Fruit fly (Drosophila melanogaster) whole organism, embryonic: ENCODE data around the gene CG4004.
A peak's percentile ranks its signal among the peaks of the same experiment; 100 is the strongest.

ENCODE experiments used
- Bdp1 ChIP-seq: fragments of 200-800 bp; sonication (Bioruptor generic); optimal IDR thresholded peaks from 3 replicates; lab custom pipeline; 2016; ENCODE audit warnings: missing biosample characterization, missing genetic modification characterization
- Bteb2 ChIP-seq: fragments of 200-800 bp; sonication (Bioruptor generic); optimal IDR thresholded peaks from 2 replicates; lab custom pipeline; 2016; ENCODE audit warnings: missing biosample characterization, missing genetic modification characterization
- CG10267 ChIP-seq: fragments of 200-800 bp; sonication (Bioruptor generic); optimal IDR thresholded peaks from 2 replicates; lab custom pipeline; 2018; ENCODE audit warnings: missing biosample characterization, mild to moderate bottlenecking, missing genetic modification characterization, moderate library complexity
- CG10274 ChIP-seq: fragments of 200-800 bp; sonication (Bioruptor generic); optimal IDR thresholded peaks from 3 replicates; lab custom pipeline; 2017; ENCODE audit warnings: missing biosample characterization, mild to moderate bottlenecking, missing genetic modification characterization
- CG11696 ChIP-seq: fragments of 200-800 bp; sonication (Bioruptor generic); IDR thresholded peaks from 2 replicates; pipeline ENCODE4 v1.3.6; 2022; ENCODE audit warnings: missing biosample characterization, missing genetic modification characterization
- CG12299 ChIP-seq: fragments of 200-800 bp; sonication (Bioruptor generic); optimal IDR thresholded peaks from 2 replicates; lab custom pipeline; 2018; ENCODE audit warnings: missing biosample characterization, mild to moderate bottlenecking, missing genetic modification characterization
- CG13287 ChIP-seq: fragments of 200-800 bp; sonication (Bioruptor generic); IDR thresholded peaks from 2 replicates; pipeline ENCODE4 v1.3.6; 2022; ENCODE audit warnings: missing biosample characterization, missing genetic modification characterization; ENCODE audit not compliant: partially characterized antibody
- CG15601 ChIP-seq: fragments of 200-800 bp; sonication (Bioruptor generic); optimal IDR thresholded peaks from 3 replicates; lab custom pipeline; 2019; ENCODE audit warnings: missing biosample characterization, mild to moderate bottlenecking, missing genetic modification characterization, moderate library complexity
- CG17361 ChIP-seq: fragments of 200-800 bp; sonication (Bioruptor generic); IDR thresholded peaks from 3 replicates; pipeline ENCODE4 v1.3.6; 2022; ENCODE audit warnings: missing biosample characterization, missing genetic modification characterization
- CG1792 ChIP-seq: fragments of 200-800 bp; sonication (Bioruptor generic); optimal IDR thresholded peaks from 2 replicates; lab custom pipeline; 2016; ENCODE audit warnings: missing biosample characterization, missing genetic modification characterization
- CG1832 ChIP-seq: fragments of 200-800 bp; sonication (Bioruptor generic); optimal IDR thresholded peaks from 2 replicates; lab custom pipeline; 2017; ENCODE audit warnings: missing biosample characterization, mild to moderate bottlenecking, missing genetic modification characterization, inconsistent platforms
- CG18764 ChIP-seq: fragments of 200-800 bp; sonication (Bioruptor generic); optimal IDR thresholded peaks from 3 replicates; lab custom pipeline; 2016; ENCODE audit warnings: missing biosample characterization, missing genetic modification characterization
- CG31224 ChIP-seq: fragments of 200-800 bp; sonication (Bioruptor generic); IDR thresholded peaks from 2 replicates; pipeline ENCODE4 v1.3.6; 2022; ENCODE audit warnings: missing biosample characterization, missing genetic modification characterization
- CG42726 ChIP-seq: fragments of 200-800 bp; sonication (Bioruptor generic); IDR thresholded peaks from 2 replicates; pipeline ENCODE4 v1.3.6; 2022; ENCODE audit warnings: missing biosample characterization, missing genetic modification characterization; ENCODE audit not compliant: partially characterized antibody
- CG4282 ChIP-seq: fragments of 200-800 bp; sonication (Bioruptor generic); optimal IDR thresholded peaks from 2 replicates; lab custom pipeline; 2016; ENCODE audit warnings: missing biosample characterization, missing genetic modification characterization
- CG4424 ChIP-seq: fragments of 200-800 bp; sonication (Bioruptor generic); optimal IDR thresholded peaks from 3 replicates; lab custom pipeline; 2016; ENCODE audit warnings: missing biosample characterization, missing genetic modification characterization
- CG4854 ChIP-seq: fragments of 200-800 bp; sonication (Bioruptor generic); optimal IDR thresholded peaks from 2 replicates; lab custom pipeline; 2016; ENCODE audit warnings: missing biosample characterization, missing genetic modification characterization, inconsistent platforms
- CG6813 ChIP-seq: fragments of 200-800 bp; sonication (Bioruptor generic); optimal IDR thresholded peaks from 2 replicates; lab custom pipeline; 2017; ENCODE audit warnings: missing biosample characterization, missing genetic modification characterization, mild to moderate bottlenecking, moderate library complexity, missing genetic modification reagents
- CG7372 ChIP-seq: fragments of 200-800 bp; sonication (Bioruptor generic); IDR thresholded peaks from 2 replicates; pipeline ENCODE4 v1.3.6; 2022; ENCODE audit warnings: missing biosample characterization, missing genetic modification characterization
- CG8359 ChIP-seq: fragments of 200-800 bp; sonication (Bioruptor generic); optimal IDR thresholded peaks from 2 replicates; lab custom pipeline; 2017; ENCODE audit warnings: missing biosample characterization, mild to moderate bottlenecking, missing genetic modification characterization, borderline replicate concordance
- Dip3 ChIP-seq: fragments of 200-800 bp; sonication (Bioruptor generic); optimal IDR thresholded peaks from 3 replicates; lab custom pipeline; 2016; ENCODE audit warnings: missing biosample characterization, missing genetic modification characterization
- Doc3 ChIP-seq: fragments of 200-800 bp; sonication (Bioruptor generic); IDR thresholded peaks from 3 replicates; pipeline ENCODE4 v1.3.6; 2022; ENCODE audit warnings: missing biosample characterization, missing genetic modification characterization; ENCODE audit not compliant: partially characterized antibody
- ERR ChIP-seq: fragments of 200-800 bp; sonication (Bioruptor generic); optimal IDR thresholded peaks from 2 replicates; lab custom pipeline; 2016; ENCODE audit warnings: missing biosample characterization, missing genetic modification characterization
- H15 ChIP-seq: fragments of 200-800 bp; sonication (Bioruptor generic); IDR thresholded peaks from 3 replicates; pipeline ENCODE4 v1.3.6; 2022; ENCODE audit warnings: missing biosample characterization, missing genetic modification characterization
- HLH4C ChIP-seq: fragments of 200-800 bp; sonication (Bioruptor generic); IDR thresholded peaks from 3 replicates; pipeline ENCODE4 v1.3.6; 2022; ENCODE audit warnings: missing biosample characterization, missing genetic modification characterization; ENCODE audit not compliant: partially characterized antibody
- Hr51 ChIP-seq, 2 experiments: fragments of 200-800 bp; sonication (Bioruptor generic); optimal IDR thresholded peaks; 2 replicates in 1 of 2; 3 replicates in 1 of 2; lab custom pipeline; 2016 to 2018; ENCODE audit warnings: missing biosample characterization in 2 of 2, missing genetic modification characterization in 2 of 2, mild to moderate bottlenecking in 1 of 2, moderate library complexity in 1 of 2
- MBD-R2 ChIP-seq: fragments of 200-800 bp; sonication (Bioruptor generic); IDR thresholded peaks from 2 replicates; pipeline ENCODE4 v1.3.6; 2022; ENCODE audit warnings: missing biosample characterization, missing genetic modification characterization
- MESR4 ChIP-seq: fragments of 200-800 bp; sonication (Bioruptor generic); optimal IDR thresholded peaks from 2 replicates; lab custom pipeline; 2018; ENCODE audit warnings: missing biosample characterization, mild to moderate bottlenecking, missing genetic modification characterization, moderate library complexity
- Pdp1 ChIP-seq, 2 experiments: fragments of 200-800 bp; sonication (Bioruptor generic); optimal IDR thresholded peaks; 3 replicates each; lab custom pipeline; 2016; ENCODE audit warnings: missing biosample characterization in 2 of 2, missing genetic modification characterization in 2 of 2, mild to moderate bottlenecking in 1 of 2, moderate library complexity in 1 of 2
- Ravus ChIP-seq: fragments of 200-800 bp; sonication (Bioruptor generic); IDR thresholded peaks from 2 replicates; pipeline ENCODE4 v1.3.6; 2022; ENCODE audit warnings: missing biosample characterization, missing genetic modification characterization
- Taf1 ChIP-seq: fragments of 200-800 bp; sonication (Bioruptor generic); IDR thresholded peaks from 2 replicates; pipeline ENCODE4 v1.3.6; 2022; ENCODE audit warnings: missing biosample characterization, missing genetic modification characterization
- al ChIP-seq: fragments of 200-800 bp; sonication (Bioruptor generic); IDR thresholded peaks from 2 replicates; pipeline ENCODE4 v1.3.6; 2022; ENCODE audit warnings: missing biosample characterization, missing genetic modification characterization
- az2 ChIP-seq: fragments of 200-800 bp; sonication (Bioruptor generic); optimal IDR thresholded peaks from 3 replicates; lab custom pipeline; 2016; ENCODE audit warnings: missing biosample characterization, missing genetic modification characterization
- br ChIP-seq: fragments of >200 bp; optimal IDR thresholded peaks from 2 replicates; lab custom pipeline; 2017
- chinmo ChIP-seq: fragments of 200-800 bp; sonication (Bioruptor generic); IDR thresholded peaks from 4 replicates; pipeline ENCODE4 v1.3.6; 2022; ENCODE audit warnings: missing biosample characterization, missing genetic modification characterization; ENCODE audit not compliant: partially characterized antibody
- crol ChIP-seq: fragments of 200-800 bp; sonication (Bioruptor generic); IDR thresholded peaks from 2 replicates; pipeline ENCODE4 v1.3.6; 2022; ENCODE audit warnings: missing biosample characterization, missing genetic modification characterization
- dati ChIP-seq: fragments of 200-800 bp; sonication (Bioruptor generic); IDR thresholded peaks from 2 replicates; pipeline ENCODE4 v1.3.6; 2022; ENCODE audit warnings: missing biosample characterization, missing genetic modification characterization
- fd3F ChIP-seq: fragments of 200-800 bp; sonication (Bioruptor generic); optimal IDR thresholded peaks from 2 replicates; lab custom pipeline; 2018; ENCODE audit warnings: missing biosample characterization, mild to moderate bottlenecking, missing genetic modification characterization, moderate library complexity
- gcm ChIP-seq: fragments of 200-800 bp; sonication (Bioruptor generic); optimal IDR thresholded peaks from 2 replicates; lab custom pipeline; 2019; ENCODE audit warnings: missing biosample characterization, mild to moderate bottlenecking, missing genetic modification characterization, moderate library complexity
- lbe ChIP-seq: fragments of 200-800 bp; sonication (Bioruptor generic); optimal IDR thresholded peaks from 2 replicates; lab custom pipeline; 2016; ENCODE audit warnings: missing biosample characterization, mild to moderate bottlenecking, missing genetic modification characterization
- mld ChIP-seq: fragments of 200-800 bp; sonication (Bioruptor generic); IDR thresholded peaks from 3 replicates; pipeline ENCODE4 v1.3.6; 2022; ENCODE audit warnings: missing biosample characterization, missing genetic modification characterization; ENCODE audit not compliant: partially characterized antibody
- nerfin-2 ChIP-seq: fragments of 200-800 bp; sonication (Bioruptor generic); IDR thresholded peaks from 2 replicates; pipeline ENCODE4 v1.3.6; 2022; ENCODE audit warnings: missing biosample characterization, missing genetic modification characterization; ENCODE audit not compliant: partially characterized antibody
- pita ChIP-seq: fragments of 200-800 bp; sonication (Bioruptor generic); optimal IDR thresholded peaks from 2 replicates; lab custom pipeline; 2017; ENCODE audit warnings: missing biosample characterization, mild to moderate bottlenecking, missing genetic modification characterization
- sim ChIP-seq: fragments of 200-800 bp; sonication (Bioruptor generic); IDR thresholded peaks from 2 replicates; pipeline ENCODE4 v1.3.6; 2022; ENCODE audit warnings: missing biosample characterization, missing genetic modification characterization
- tgo ChIP-seq: fragments of 200-800 bp; sonication (Bioruptor generic); IDR thresholded peaks from 3 replicates; pipeline ENCODE4 v1.3.6; 2022; ENCODE audit warnings: missing biosample characterization, missing genetic modification characterization
- tup ChIP-seq: fragments of 200-800 bp; sonication (Bioruptor generic); optimal IDR thresholded peaks from 2 replicates; lab custom pipeline; 2016; ENCODE audit warnings: missing biosample characterization, mild to moderate bottlenecking, missing genetic modification characterization, moderate library complexity
- twi ChIP-seq: fragments of 200-800 bp; optimal IDR thresholded peaks from 2 replicates; lab custom pipeline; 2019; ENCODE audit warnings: missing biosample characterization, mild to moderate bottlenecking, missing genetic modification characterization, moderate library complexity
- tx ChIP-seq: fragments of 200-800 bp; sonication (Bioruptor generic); optimal IDR thresholded peaks from 2 replicates; lab custom pipeline; 2016; ENCODE audit warnings: missing biosample characterization, missing genetic modification characterization
- vfl ChIP-seq: fragments of 200-800 bp; sonication (Bioruptor generic); optimal IDR thresholded peaks from 2 replicates; lab custom pipeline; 2016; ENCODE audit warnings: missing biosample characterization, missing genetic modification characterization
- wor ChIP-seq: fragments of 200-800 bp; sonication (Bioruptor generic); IDR thresholded peaks from 2 replicates; pipeline ENCODE4 v1.3.6; 2022; ENCODE audit warnings: missing biosample characterization, missing genetic modification characterization
- zen2 ChIP-seq: fragments of 200-800 bp; sonication (Bioruptor generic); IDR thresholded peaks from 3 replicates; pipeline ENCODE4 v1.3.6; 2022; ENCODE audit warnings: missing biosample characterization, missing genetic modification characterization; ENCODE audit not compliant: partially characterized antibody

Gene CG4004

DNA sequence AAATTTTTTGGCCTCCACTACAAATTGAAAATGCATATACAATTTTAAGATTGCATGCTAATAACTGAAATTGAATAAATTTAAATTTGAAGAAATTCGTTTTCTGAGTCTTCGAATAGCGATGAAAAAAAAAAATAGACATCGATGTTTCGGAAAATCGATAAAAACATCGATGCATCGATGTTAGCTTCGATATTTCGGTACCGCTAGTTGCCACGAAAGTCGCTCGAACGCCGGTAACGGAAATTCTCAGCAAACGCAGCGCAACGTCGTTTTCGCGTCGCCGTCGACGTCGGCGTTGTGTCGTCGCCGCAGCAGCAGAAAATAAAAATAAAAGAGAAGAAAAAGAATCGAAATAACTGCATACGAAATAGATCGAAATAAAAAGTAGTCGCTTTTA lies 21.1 kb downstream of the CG4004 start, which contains the start of gene Agpat1 (continued):
- no peak for TF ChIP-seq crol (GFP tag; lab: Robert Waterston, UW)
- TF ChIP-seq nerfin-2: peak; percentile 73
- no peak for TF ChIP-seq CG1792 (GFP tag; lab: Kevin White, UChicago)
- no peak for TF ChIP-seq CG6813
- TF ChIP-seq CG17361 (GFP tag; lab: Robert Waterston, UW): no peak
- TF ChIP-seq Hr51 (GFP tag; optimal IDR thresholded peaks at IDR 0.05; lab: Kevin White, UChicago): no peak
- TF ChIP-seq CG15601: no peak
- TF ChIP-seq CG4854 (GFP tag; lab: Kevin White, UChicago): no peak
- no peak for TF ChIP-seq tx (GFP tag; lab: Kevin White, UChicago)
- TF ChIP-seq vfl (GFP tag; lab: Kevin White, UChicago): no peak
- TF ChIP-seq dati (GFP tag; lab: Robert Waterston, UW): no peak
- no peak for TF ChIP-seq pita (GFP tag; lab: Kevin White, UChicago)
- no peak for TF ChIP-seq CG10274 (GFP tag; lab: Kevin White, UChicago)
- TF ChIP-seq sim (GFP tag; lab: Robert Waterston, UW): no peak
- TF ChIP-seq chinmo: peak; percentile 88; the same call in 3 of the 4 replicates
- no peak for TF ChIP-seq CG10267 (tag; lab: Kevin White, UChicago)
- no peak for TF ChIP-seq CG18764 (GFP tag; lab: Kevin White, UChicago)
- no peak for TF ChIP-seq MESR4 (GFP tag; lab: Kevin White, UChicago)
- 0 out of 2 replicates have a peak, but pooled peaks have one; percentile 8 for TF ChIP-seq MBD-R2 (GFP tag; lab: Robert Waterston, UW)
- no peak for TF ChIP-seq az2 (GFP tag; lab: Kevin White, UChicago)
- TF ChIP-seq tgo (GFP tag; lab: Robert Waterston, UW): no peak
- TF ChIP-seq zen2: peak; percentile 65
- TF ChIP-seq Taf1 (GFP tag; lab: Robert Waterston, UW): no peak
- no peak for TF ChIP-seq CG31224
- TF ChIP-seq Doc3 (GFP tag; lab: Robert Waterston, UW): peak; percentile 70; the same call in 2 of the 3 replicates
- TF ChIP-seq HLH4C: peak; percentile 86
- no peak for TF ChIP-seq twi
- TF ChIP-seq al (GFP tag; lab: Robert Waterston, UW): no peak
- TF ChIP-seq tup (GFP tag; lab: Kevin White, UChicago): no peak
- TF ChIP-seq Dip3 (GFP tag; lab: Kevin White, UChicago): no peak
- no peak for TF ChIP-seq Ravus (GFP tag; lab: Robert Waterston, UW)
- TF ChIP-seq lbe (GFP tag; lab: Kevin White, UChicago): no peak
- no peak for TF ChIP-seq ERR (GFP tag; lab: Kevin White, UChicago)
- TF ChIP-seq Bteb2 (GFP tag; lab: Kevin White, UChicago): no peak
- no peak for TF ChIP-seq H15 (GFP tag; lab: Robert Waterston, UW)
- TF ChIP-seq CG7372 (GFP tag; lab: Robert Waterston, UW): no peak
- peak; percentile 83 for TF ChIP-seq mld (GFP tag; lab: Robert Waterston, UW)
- peak; percentile 88 for TF ChIP-seq CG13287 (GFP tag; lab: Robert Waterston, UW)
- TF ChIP-seq br (lab: Kevin White, UChicago): no peak
- no peak for TF ChIP-seq CG1832 (GFP tag; lab: Kevin White, UChicago)
- no peak for TF ChIP-seq CG4282 (GFP tag; lab: Kevin White, UChicago)
- TF ChIP-seq CG11696 (GFP tag; lab: Robert Waterston, UW): no peak
- no peak for TF ChIP-seq fd3F
- no peak for TF ChIP-seq CG4424 (GFP tag; lab: Kevin White, UChicago)
- TF ChIP-seq CG8359: no peak
- no peak for TF ChIP-seq wor (GFP tag; lab: Robert Waterston, UW)
- TF ChIP-seq Bdp1 (GFP tag; lab: Kevin White, UChicago): no peak
- no peak for TF ChIP-seq CG12299 (tag; lab: Kevin White, UChicago)
- TF ChIP-seq gcm: no peak
- no peak for TF ChIP-seq Pdp1 (GFP tag; optimal IDR thresholded peaks at IDR 0.05; lab: Kevin White, UChicago)
- no peak; the same call in 1 of the 2 replicates for TF ChIP-seq CG42726 (GFP tag; lab: Robert Waterston, UW)
